Worm (Caenorhabditis elegans): ENCODE data around the gene C50E3.9.

ce11 chrV:7562947-7563346 lies 37.1 kb downstream of the C50E3.9 start, which contains the start of gene F19F10.1:
- TF ChIP-seq dao-5 (tag; optimal IDR thresholded peaks at IDR 0.05) (no peak), him-1 (tag; optimal IDR thresholded peaks at IDR 0.05) (no peak), W03F9.2 (tag; optimal IDR thresholded peaks at IDR 0.05) (no peak)

All from whole organism, L4/young adult.